Worm (Caenorhabditis elegans) whole organism, L4 larva: ENCODE data around the gene wrt-4.
A peak's percentile ranks its signal among the peaks of the same experiment; 100 is the strongest.

ENCODE experiments used
- F10B5.3 ChIP-seq: sonication (generic microtip); optimal IDR thresholded peaks from 2 replicates; lab custom pipeline; 2016; ENCODE audit warnings: mild to moderate bottlenecking, missing genetic modification characterization, missing compliant biosample characterization
- F37D6.2 ChIP-seq: sonication (generic microtip); optimal IDR thresholded peaks from 2 replicates; lab custom pipeline; 2016; ENCODE audit warnings: mild to moderate bottlenecking, missing genetic modification characterization, missing compliant biosample characterization
- F44E2.7 ChIP-seq: fragments of 200-800 bp; sonication (Bioruptor generic); IDR thresholded peaks from 2 replicates; pipeline ENCODE4 v2.1.2; 2022; ENCODE audit warnings: missing genetic modification characterization, missing compliant biosample characterization
- T26A8.4 ChIP-seq: fragments of 200-800 bp; sonication (Bioruptor generic); IDR thresholded peaks from 2 replicates; pipeline ENCODE4 v1.3.6; 2022; ENCODE audit warnings: missing genetic modification characterization, missing compliant biosample characterization
- Y105C5A.15 ChIP-seq: fragments of 200-800 bp; sonication (Bioruptor generic); IDR thresholded peaks from 2 replicates; pipeline ENCODE4 v1.3.6; 2022; ENCODE audit warnings: missing genetic modification characterization, missing compliant biosample characterization
- Y48G9A.11 ChIP-seq: fragments of 200-800 bp; sonication (Bioruptor generic); IDR thresholded peaks from 2 replicates; pipeline ENCODE4 v1.3.6; 2022; ENCODE audit warnings: missing genetic modification reagents, missing genetic modification characterization, missing compliant biosample characterization
- Y5F2A.4 ChIP-seq: fragments of 200-800 bp; sonication (Bioruptor generic); optimal IDR thresholded peaks from 2 replicates; lab custom pipeline; 2018; ENCODE audit warnings: mild to moderate bottlenecking, missing genetic modification characterization, missing compliant biosample characterization
- Y75B8A.6 ChIP-seq: fragments of 200-800 bp; sonication (Bioruptor generic); IDR thresholded peaks from 2 replicates; pipeline ENCODE4 v1.3.6; 2022; ENCODE audit warnings: missing genetic modification reagents, missing genetic modification characterization, missing compliant biosample characterization
- aha-1 ChIP-seq: fragments of 150-350 bp; peaks from one replicate; lab custom pipeline; 2014; ENCODE audit warnings: missing biosample characterization, missing genetic modification characterization
- aly-2 ChIP-seq: sonication (generic microtip); optimal IDR thresholded peaks from 2 replicates; lab custom pipeline; 2018; ENCODE audit warnings: missing biosample characterization, missing genetic modification characterization
- arid-1 ChIP-seq: fragments of 200-800 bp; sonication (Bioruptor generic); conservative IDR thresholded peaks from 2 replicates; pipeline ENCODE4 v1.3.6; 2022; ENCODE audit warnings: missing genetic modification reagents, missing genetic modification characterization, missing compliant biosample characterization
- ceh-28 ChIP-seq: fragments of 150-350 bp; optimal IDR thresholded peaks from 2 replicates; lab custom pipeline; 2014; ENCODE audit warnings: missing biosample characterization, missing genetic modification reagents, missing genetic modification characterization
- ceh-44 ChIP-seq: fragments of 200-800 bp; sonication (Bioruptor generic); IDR thresholded peaks from 2 replicates; pipeline ENCODE4 v1.3.6; 2022; ENCODE audit warnings: missing genetic modification reagents, missing genetic modification characterization, missing compliant biosample characterization
- ceh-82 ChIP-seq: sonication (generic microtip); optimal IDR thresholded peaks from 2 replicates; lab custom pipeline; 2017; ENCODE audit warnings: missing biosample characterization, missing genetic modification characterization
- ces-1 ChIP-seq: fragments of 150-350 bp; sonication (generic microtip); optimal IDR thresholded peaks from 4 replicates; lab custom pipeline; 2014; ENCODE audit warnings: missing biosample characterization, missing genetic modification reagents, missing genetic modification characterization
- daf-16 ChIP-seq, 3 experiments: sonication (generic microtip); optimal IDR thresholded peaks; 2 replicates each; lab custom pipeline; 2016 to 2017; ENCODE audit warnings: missing genetic modification characterization in 3 of 3, missing genetic modification reagents in 3 of 3, mild to moderate bottlenecking in 2 of 3, missing compliant biosample characterization in 2 of 3, missing biosample characterization in 1 of 3, moderate library complexity in 1 of 3
- dmd-9 ChIP-seq: fragments of 200-800 bp; sonication (Bioruptor generic); IDR thresholded peaks from 2 replicates; pipeline ENCODE4 v1.3.6; 2022; ENCODE audit warnings: missing genetic modification reagents, missing genetic modification characterization, missing compliant biosample characterization
- fkh-10 ChIP-seq: fragments of 150-350 bp; optimal IDR thresholded peaks from 2 replicates; lab custom pipeline; 2014; ENCODE audit warnings: missing biosample characterization, missing genetic modification reagents, missing genetic modification characterization
- fos-1 ChIP-seq: fragments of 150-350 bp; optimal IDR thresholded peaks from 2 replicates; lab custom pipeline; 2014; ENCODE audit warnings: missing biosample characterization, missing genetic modification characterization
- hlh-11 ChIP-seq: fragments of 200-800 bp; sonication (Bioruptor generic); optimal IDR thresholded peaks from 2 replicates; lab custom pipeline; 2018; ENCODE audit warnings: mild to moderate bottlenecking, missing genetic modification characterization, missing compliant biosample characterization
- hlh-30 ChIP-seq: sonication (generic microtip); optimal IDR thresholded peaks from 2 replicates; lab custom pipeline; 2017; ENCODE audit warnings: antibody characterized with exemption, mild to moderate bottlenecking, missing genetic modification characterization, missing compliant biosample characterization; ENCODE audit not compliant: insufficient read depth
- jun-1 ChIP-seq: fragments of 150-350 bp; optimal IDR thresholded peaks from 2 replicates; lab custom pipeline; 2014; ENCODE audit warnings: missing biosample characterization, missing genetic modification reagents, missing genetic modification characterization
- lim-7 ChIP-seq: fragments of 200-800 bp; sonication (Bioruptor generic); IDR thresholded peaks from 2 replicates; pipeline ENCODE4 v1.3.6; 2022; ENCODE audit warnings: missing genetic modification characterization, missing compliant biosample characterization
- lin-1 ChIP-seq: fragments of 200-800 bp; sonication (Bioruptor generic); IDR thresholded peaks from 2 replicates; pipeline ENCODE4 v1.3.6; 2022; ENCODE audit warnings: missing genetic modification reagents, missing genetic modification characterization, missing compliant biosample characterization
- lin-13 ChIP-seq: fragments of 150-350 bp; optimal IDR thresholded peaks from 2 replicates; lab custom pipeline; 2014; ENCODE audit warnings: missing biosample characterization, missing genetic modification reagents, missing genetic modification characterization
- lir-3 ChIP-seq: sonication (generic microtip); optimal IDR thresholded peaks from 2 replicates; lab custom pipeline; 2016; ENCODE audit warnings: mild to moderate bottlenecking, missing genetic modification characterization, missing compliant biosample characterization
- madf-9 ChIP-seq: fragments of 200-800 bp; sonication (Bioruptor generic); conservative IDR thresholded peaks from 2 replicates; pipeline ENCODE4 v1.3.6; 2022; ENCODE audit warnings: missing genetic modification reagents, missing genetic modification characterization, missing compliant biosample characterization
- mdl-1 ChIP-seq, 2 experiments: fragments of 150-350 bp in 1 of 2; sonication (generic microtip) in 1 of 2; optimal IDR thresholded peaks; 2 replicates each; lab custom pipeline; 2014 to 2017; ENCODE audit warnings: missing biosample characterization in 2 of 2, missing genetic modification characterization in 2 of 2
- mxl-2 ChIP-seq: fragments of 200-800 bp; sonication (Bioruptor generic); conservative IDR thresholded peaks from 2 replicates; pipeline ENCODE4 v1.3.6; 2022; ENCODE audit warnings: missing genetic modification reagents, missing genetic modification characterization, missing compliant biosample characterization
- nhr-10 ChIP-seq: fragments of 150-350 bp; optimal IDR thresholded peaks from 2 replicates; lab custom pipeline; 2014; ENCODE audit warnings: missing biosample characterization, missing genetic modification characterization
- nhr-111 ChIP-seq: fragments of 200-800 bp; sonication (Bioruptor generic); optimal IDR thresholded peaks from 2 replicates; lab custom pipeline; 2018; ENCODE audit warnings: mild to moderate bottlenecking, missing genetic modification characterization, missing compliant biosample characterization
- nhr-25 ChIP-seq: sonication (generic microtip); optimal IDR thresholded peaks from 2 replicates; lab custom pipeline; 2017; ENCODE audit warnings: missing genetic modification characterization, mild to moderate bottlenecking, missing compliant biosample characterization, antibody characterized with exemption, moderate library complexity, borderline replicate concordance; ENCODE audit not compliant: insufficient read depth
- nhr-48 ChIP-seq: sonication (generic microtip); optimal IDR thresholded peaks from 2 replicates; lab custom pipeline; 2016; ENCODE audit warnings: mild to moderate bottlenecking, missing genetic modification characterization, missing compliant biosample characterization
- nhr-6 ChIP-seq: fragments of 150-350 bp; optimal IDR thresholded peaks from 2 replicates; lab custom pipeline; 2014; ENCODE audit warnings: missing biosample characterization, missing genetic modification characterization
- nhr-77 ChIP-seq: fragments of 150-350 bp; optimal IDR thresholded peaks from 2 replicates; lab custom pipeline; 2014; ENCODE audit warnings: missing biosample characterization, missing genetic modification characterization
- php-3 ChIP-seq: fragments of 200-800 bp; sonication (Bioruptor generic); IDR thresholded peaks from 2 replicates; pipeline ENCODE4 v1.3.6; 2022; ENCODE audit warnings: missing genetic modification reagents, missing genetic modification characterization, missing compliant biosample characterization
- pqm-1 ChIP-seq: sonication (generic microtip); optimal IDR thresholded peaks from 2 replicates; lab custom pipeline; 2017; ENCODE audit warnings: missing biosample characterization, missing genetic modification characterization
- rbr-2 ChIP-seq: sonication (generic microtip); optimal IDR thresholded peaks from 2 replicates; lab custom pipeline; 2016; ENCODE audit warnings: missing genotype, missing genetic modification characterization, missing compliant biosample characterization
- saeg-2 ChIP-seq: fragments of 200-800 bp; sonication (Bioruptor generic); IDR thresholded peaks from 2 replicates; pipeline ENCODE4 v1.3.6; 2022; ENCODE audit warnings: missing genetic modification reagents, missing genetic modification characterization, missing compliant biosample characterization
- sdz-12 ChIP-seq: fragments of 200-800 bp; sonication (Bioruptor generic); optimal IDR thresholded peaks from 2 replicates; lab custom pipeline; 2018; ENCODE audit warnings: mild to moderate bottlenecking, missing genetic modification characterization, missing compliant biosample characterization
- set-16 ChIP-seq: fragments of 200-800 bp; sonication (Bioruptor generic); IDR thresholded peaks from 2 replicates; pipeline ENCODE4 v1.3.6; 2022; ENCODE audit warnings: missing genetic modification reagents, missing genetic modification characterization, missing compliant biosample characterization
- skn-1 ChIP-seq: fragments of 150-350 bp; optimal IDR thresholded peaks from 2 replicates; lab custom pipeline; 2014; ENCODE audit warnings: missing biosample characterization, missing genetic modification characterization
- snpc-1.2 ChIP-seq: fragments of 200-800 bp; sonication (Bioruptor generic); IDR thresholded peaks from 2 replicates; pipeline ENCODE4 v1.3.6; 2022; ENCODE audit warnings: missing genetic modification reagents, missing genetic modification characterization, missing compliant biosample characterization
- unc-62 ChIP-seq, 3 experiments: fragments of 150-350 bp in 1 of 3; sonication (generic microtip); optimal IDR thresholded peaks in 2 of 3; peaks in 1 of 3; 1 replicate in 1 of 3; 2 replicates in 2 of 3; lab custom pipeline; 2014 to 2017; ENCODE audit warnings: missing biosample characterization in 3 of 3, missing genetic modification characterization in 3 of 3, missing genetic modification reagents in 3 of 3, missing genotype in 1 of 3
- ztf-11 ChIP-seq: fragments of 150-350 bp; optimal IDR thresholded peaks from 2 replicates; lab custom pipeline; 2014; ENCODE audit warnings: missing biosample characterization, missing genetic modification characterization

Gene wrt-4

ce11 chrX:15709594-15709993 is 47.5 kb downstream of the wrt-4 start (continued):
- peak; percentile 96 for TF ChIP-seq nhr-48 (tag; lab: Kevin White, UChicago)
- no peak for TF ChIP-seq jun-1 (tag; lab: Kevin White, UChicago)
- TF ChIP-seq lim-7 = no peak

ce11 chrX:15707913-15708312 is 49.2 kb downstream of the wrt-4 start, which contains the start of gene nhr-48:
nhr-48 (plus strand) TSS chrX:15708213.
- no peak for TF ChIP-seq daf-16 (GFP tag; optimal IDR thresholded peaks at IDR 0.05; lab: Kevin White, UChicago)
- peak; percentile 65 for TF ChIP-seq daf-16 (tag; optimal IDR thresholded peaks at IDR 0.05; lab: Kevin White, UChicago)
- TF ChIP-seq aly-2 (tag; lab: Kevin White, UChicago) = no peak
- TF ChIP-seq unc-62 (GFP tag; optimal IDR thresholded peaks at IDR 0.05 in 1 of 2; lab: Kevin White, UChicago) = peak in 1 of 2 experiments; percentile 56
- no peak for TF ChIP-seq unc-62 (tag; optimal IDR thresholded peaks at IDR 0.05; lab: Kevin White, UChicago)

- TF ChIP-seq Y48G9A.11 (no peak), nhr-77 (tag; lab: Kevin White, UChicago) (peak; percentile 50), snpc-1.2 (GFP tag; lab: Robert Waterston, UW) (no peak), dmd-9 (no peak), sdz-12 (GFP tag; lab: Kevin White, UChicago) (no peak), arid-1 (GFP tag; lab: Robert Waterston, UW) (peak; percentile 73), ceh-28 (tag; lab: Kevin White, UChicago) (peak; percentile 59), ztf-11 (tag; lab: Kevin White, UChicago) (no peak), nhr-6 (tag; lab: Kevin White, UChicago) (no peak), Y5F2A.4 (GFP tag; lab: Kevin White, UChicago) (no peak), pqm-1 (tag; lab: Kevin White, UChicago) (no peak), rbr-2 (tag; lab: Kevin White, UChicago) (peak; percentile 90), F44E2.7 (GFP tag; lab: Robert Waterston, UW) (no peak), madf-9 (GFP tag; lab: Robert Waterston, UW) (0 out of 2 replicates have a peak, but pooled peaks have one; percentile 35), nhr-10 (tag; lab: Kevin White, UChicago) (peak; percentile 75), aha-1 (peak; percentile 97), ceh-82 (no peak), lir-3 (tag; lab: Kevin White, UChicago) (no peak), nhr-25 (tag; lab: Kevin White, UChicago) (peak; percentile 70), hlh-30 (tag; lab: Kevin White, UChicago) (peak; percentile 94), aly-2 (tag; lab: Kevin White, UChicago) (no peak), ces-1 (peak; percentile 15), daf-16 (GFP tag; optimal IDR thresholded peaks at IDR 0.05; lab: Kevin White, UChicago) (peak in 1 of 2 experiments; percentile 74), daf-16 (tag; optimal IDR thresholded peaks at IDR 0.05; lab: Kevin White, UChicago) (peak; percentile 55), php-3 (no peak), lin-1 (GFP tag; lab: Robert Waterston, UW) (no peak), F37D6.2 (tag; lab: Kevin White, UChicago) (peak; percentile 46), nhr-111 (GFP tag; lab: Kevin White, UChicago) (no peak), nhr-48 (tag; lab: Kevin White, UChicago) (peak; percentile 98), ceh-44 (no peak), Y105C5A.15 (no peak), saeg-2 (GFP tag; lab: Robert Waterston, UW) (0 out of 2 replicates have a peak, but pooled peaks have one; percentile 52), mdl-1 (tag; optimal IDR thresholded peaks at IDR 0.05; lab: Kevin White, UChicago) (peak; percentile 67 to 95), fkh-10 (GFP tag; lab: Kevin White, UChicago) (peak; percentile 84), hlh-11 (tag; lab: Kevin White, UChicago) (peak; percentile 95), lin-13 (GFP tag; lab: Kevin White, UChicago) (peak; percentile 21), mxl-2 (GFP tag; lab: Robert Waterston, UW) (no peak), fos-1 (tag; lab: Kevin White, UChicago) (no peak), skn-1 (no peak), Y75B8A.6 (GFP tag; lab: Robert Waterston, UW) (no peak), set-16 (GFP tag; lab: Robert Waterston, UW) (peak; percentile 92), F10B5.3 (tag; lab: Kevin White, UChicago) (peak; percentile 20), T26A8.4 (peak; percentile 64)
Observed at ce11 chrX:15707366-15707892, 49.6 kb downstream of the wrt-4 start.
